Fruit fly (Drosophila melanogaster) whole organism, embryonic: ENCODE results near the gene CG13876.
A peak's percentile ranks its signal among the peaks of the same experiment; 100 is the strongest.

Experiments used
- B-H2 ChIP-seq: fragments of 200-800 bp; sonication (Bioruptor generic); optimal IDR thresholded peaks from 2 replicates; lab custom pipeline; 2018; ENCODE audit warnings: missing biosample characterization, mild to moderate bottlenecking, missing genetic modification characterization
- CG10147 ChIP-seq: fragments of 200-800 bp; sonication (Bioruptor generic); optimal IDR thresholded peaks from 2 replicates; lab custom pipeline; 2019; ENCODE audit warnings: missing biosample characterization, mild to moderate bottlenecking, missing genetic modification characterization, moderate library complexity
- CG10565 ChIP-seq: fragments of 200-800 bp; sonication (Bioruptor generic); optimal IDR thresholded peaks from 3 replicates; lab custom pipeline; 2016; ENCODE audit warnings: missing biosample characterization, mild to moderate bottlenecking, missing genetic modification characterization
- CG10979 ChIP-seq: fragments of 200-800 bp; sonication (Bioruptor generic); optimal IDR thresholded peaks from 2 replicates; lab custom pipeline; 2018; ENCODE audit warnings: missing biosample characterization, mild to moderate bottlenecking, missing genetic modification characterization, moderate library complexity
- CG11247 ChIP-seq: fragments of 200-800 bp; sonication (Bioruptor generic); IDR thresholded peaks from 2 replicates; pipeline ENCODE4 v1.3.6; 2022; ENCODE audit warnings: missing biosample characterization, missing genetic modification characterization
- CG11504 ChIP-seq: fragments of 200-800 bp; sonication (Bioruptor generic); optimal IDR thresholded peaks from 3 replicates; lab custom pipeline; 2019; ENCODE audit warnings: missing biosample characterization, mild to moderate bottlenecking, missing genetic modification characterization, moderate library complexity
- CG13287 ChIP-seq: fragments of 200-800 bp; sonication (Bioruptor generic); IDR thresholded peaks from 2 replicates; pipeline ENCODE4 v1.3.6; 2022; ENCODE audit warnings: missing biosample characterization, missing genetic modification characterization; ENCODE audit not compliant: partially characterized antibody
- CG13296 ChIP-seq: fragments of 200-800 bp; sonication (Bioruptor generic); optimal IDR thresholded peaks from 3 replicates; lab custom pipeline; 2018; ENCODE audit warnings: missing biosample characterization, mild to moderate bottlenecking, missing genetic modification characterization
- CG13894 ChIP-seq: fragments of 200-800 bp; sonication (Bioruptor generic); optimal IDR thresholded peaks from 3 replicates; lab custom pipeline; 2018; ENCODE audit warnings: missing biosample characterization, mild to moderate bottlenecking, missing genetic modification characterization, moderate library complexity
- CG14014 ChIP-seq: fragments of 200-800 bp; sonication (Bioruptor generic); IDR thresholded peaks from 2 replicates; pipeline ENCODE4 v1.3.6; 2022; ENCODE audit warnings: missing biosample characterization, missing genetic modification characterization
- CG17186 ChIP-seq: fragments of 200-800 bp; sonication (Bioruptor generic); optimal IDR thresholded peaks from 3 replicates; lab custom pipeline; 2017; ENCODE audit warnings: missing biosample characterization, missing genetic modification reagents, missing genetic modification characterization
- CG2120 ChIP-seq: fragments of 200-800 bp; sonication (Bioruptor generic); optimal IDR thresholded peaks from 3 replicates; lab custom pipeline; 2016; ENCODE audit warnings: missing biosample characterization, missing genetic modification characterization
- CG2678 ChIP-seq: fragments of 200-800 bp; sonication (Bioruptor generic); optimal IDR thresholded peaks from 3 replicates; lab custom pipeline; 2019; ENCODE audit warnings: missing biosample characterization, mild to moderate bottlenecking, missing genetic modification characterization, moderate library complexity
- CG3065 ChIP-seq: fragments of 200-800 bp; sonication (Bioruptor generic); optimal IDR thresholded peaks from 2 replicates; lab custom pipeline; 2016; ENCODE audit warnings: missing biosample characterization, missing genetic modification characterization
- CG3838 ChIP-seq: fragments of 200-800 bp; sonication (Bioruptor generic); optimal IDR thresholded peaks from 3 replicates; lab custom pipeline; 2016; ENCODE audit warnings: missing biosample characterization, missing genetic modification characterization
- CG4424 ChIP-seq: fragments of 200-800 bp; sonication (Bioruptor generic); optimal IDR thresholded peaks from 3 replicates; lab custom pipeline; 2016; ENCODE audit warnings: missing biosample characterization, missing genetic modification characterization
- CG5180 ChIP-seq: fragments of 200-800 bp; sonication (Bioruptor generic); optimal IDR thresholded peaks from 3 replicates; lab custom pipeline; 2017; ENCODE audit warnings: missing biosample characterization, missing genetic modification characterization, mild to moderate bottlenecking, moderate library complexity, missing genetic modification reagents
- CG7556 ChIP-seq: fragments of 200-800 bp; sonication (Bioruptor generic); optimal IDR thresholded peaks from 2 replicates; lab custom pipeline; 2017; ENCODE audit warnings: missing biosample characterization, mild to moderate bottlenecking, missing genetic modification characterization
- CG7987 ChIP-seq: fragments of 200-800 bp; sonication (Bioruptor generic); optimal IDR thresholded peaks from 2 replicates; lab custom pipeline; 2018; ENCODE audit warnings: missing biosample characterization, mild to moderate bottlenecking, missing genetic modification characterization, moderate library complexity
- CG8290 ChIP-seq, 3 experiments: fragments of 200-800 bp; sonication (Bioruptor generic); optimal IDR thresholded peaks; 2 replicates each; lab custom pipeline; 2016 to 2019; ENCODE audit warnings: missing biosample characterization in 3 of 3, missing genetic modification characterization in 3 of 3, mild to moderate bottlenecking in 2 of 3, moderate library complexity in 1 of 3
- CG9876 ChIP-seq: fragments of 200-800 bp; sonication (Bioruptor generic); optimal IDR thresholded peaks from 2 replicates; lab custom pipeline; 2016; ENCODE audit warnings: missing biosample characterization, missing genetic modification characterization
- CoRest ChIP-seq: fragments of 200-800 bp; sonication (Bioruptor generic); optimal IDR thresholded peaks from 3 replicates; lab custom pipeline; 2018; ENCODE audit warnings: missing biosample characterization, mild to moderate bottlenecking, missing genetic modification characterization, moderate library complexity
- Dbx ChIP-seq: fragments of 200-800 bp; sonication (Bioruptor generic); IDR thresholded peaks from 3 replicates; pipeline ENCODE4 v1.3.6; 2022; ENCODE audit warnings: missing biosample characterization, missing genetic modification characterization
- E2f1 ChIP-seq: fragments of 200-800 bp; sonication (Bioruptor generic); IDR thresholded peaks from 2 replicates; pipeline ENCODE4 v1.3.6; 2022; ENCODE audit warnings: missing biosample characterization, missing genetic modification characterization
- HmgZ ChIP-seq: fragments of 200-800 bp; sonication (Bioruptor generic); optimal IDR thresholded peaks from 2 replicates; lab custom pipeline; 2018; ENCODE audit warnings: missing biosample characterization, mild to moderate bottlenecking, missing genetic modification characterization
- Meics ChIP-seq: fragments of 200-800 bp; sonication (Bioruptor generic); optimal IDR thresholded peaks from 2 replicates; lab custom pipeline; 2017; ENCODE audit warnings: missing biosample characterization, mild to moderate bottlenecking, missing genetic modification characterization
- PHDP ChIP-seq: fragments of 200-800 bp; sonication (Bioruptor generic); optimal IDR thresholded peaks from 3 replicates; lab custom pipeline; 2018; ENCODE audit warnings: missing biosample characterization, mild to moderate bottlenecking, missing genetic modification characterization, moderate library complexity
- Sry-β ChIP-seq: fragments of 200-800 bp; sonication (Bioruptor generic); optimal IDR thresholded peaks from 2 replicates; lab custom pipeline; 2018; ENCODE audit warnings: missing biosample characterization, mild to moderate bottlenecking, missing genetic modification characterization, moderate library complexity
- Sry-δ ChIP-seq: fragments of 200-800 bp; sonication (Bioruptor generic); optimal IDR thresholded peaks from 2 replicates; lab custom pipeline; 2016; ENCODE audit warnings: missing biosample characterization, missing genetic modification characterization
- ab ChIP-seq: fragments of 200-800 bp; sonication (Bioruptor generic); optimal IDR thresholded peaks from 2 replicates; lab custom pipeline; 2016; ENCODE audit warnings: missing biosample characterization, missing genetic modification characterization
- abd-A ChIP-seq: fragments of 200-800 bp; sonication (Bioruptor generic); optimal IDR thresholded peaks from 3 replicates; lab custom pipeline; 2019; ENCODE audit warnings: missing biosample characterization, mild to moderate bottlenecking, missing genetic modification characterization, moderate library complexity
- ash1 ChIP-seq: fragments of 200-800 bp; sonication (Bioruptor generic); optimal IDR thresholded peaks from 2 replicates; lab custom pipeline; 2018; ENCODE audit warnings: missing biosample characterization, mild to moderate bottlenecking, missing genetic modification characterization
- bigmax ChIP-seq: fragments of 200-800 bp; sonication (Bioruptor generic); optimal IDR thresholded peaks from 2 replicates; lab custom pipeline; 2018; ENCODE audit warnings: missing biosample characterization, mild to moderate bottlenecking, missing genetic modification characterization
- br ChIP-seq: fragments of >200 bp; optimal IDR thresholded peaks from 2 replicates; lab custom pipeline; 2017
- chm ChIP-seq: fragments of 200-800 bp; sonication (Bioruptor generic); IDR thresholded peaks from 2 replicates; pipeline ENCODE4 v1.3.6; 2022; ENCODE audit warnings: missing biosample characterization, missing genetic modification characterization
- ci ChIP-seq: fragments of 200-800 bp; sonication (Bioruptor generic); IDR thresholded peaks from 3 replicates; pipeline ENCODE4 v1.3.6; 2022; ENCODE audit warnings: missing biosample characterization, missing genetic modification characterization
- crp ChIP-seq, 2 experiments: fragments of 200-800 bp; sonication (Bioruptor generic); optimal IDR thresholded peaks; 2 replicates in 1 of 2; 3 replicates in 1 of 2; lab custom pipeline; 2017; ENCODE audit warnings: missing biosample characterization in 2 of 2, missing genetic modification characterization in 2 of 2, mild to moderate bottlenecking in 1 of 2, moderate library complexity in 1 of 2
- exex ChIP-seq: fragments of 200-800 bp; sonication (Bioruptor generic); optimal IDR thresholded peaks from 4 replicates; lab custom pipeline; 2018; ENCODE audit warnings: missing biosample characterization, mild to moderate bottlenecking, missing genetic modification characterization, moderate library complexity
- grn ChIP-seq: fragments of 200-800 bp; sonication (Bioruptor generic); optimal IDR thresholded peaks from 3 replicates; lab custom pipeline; 2017; ENCODE audit warnings: missing biosample characterization, missing genetic modification characterization
- gsb ChIP-seq: fragments of 200-800 bp; sonication (Bioruptor generic); IDR thresholded peaks from 2 replicates; pipeline ENCODE4 v1.3.6; 2022; ENCODE audit warnings: missing biosample characterization, missing genetic modification characterization
- h ChIP-seq: fragments of >200 bp; optimal IDR thresholded peaks from 2 replicates; lab custom pipeline; 2017
- hkb ChIP-seq, 2 experiments: fragments of 200-800 bp in 1 of 2; fragments of >200 bp in 1 of 2; sonication (Bioruptor generic) in 1 of 2; IDR thresholded peaks in 1 of 2; optimal IDR thresholded peaks in 1 of 2; 2 replicates each; pipeline versions ENCODE4 v1.3.6 to Lab custom; 2017 to 2022; ENCODE audit warnings: missing biosample characterization in 1 of 2, missing genetic modification characterization in 1 of 2
- ind ChIP-seq: fragments of 200-800 bp; sonication (Bioruptor generic); optimal IDR thresholded peaks from 3 replicates; lab custom pipeline; 2016; ENCODE audit warnings: missing biosample characterization, missing genetic modification characterization
- inv ChIP-seq: fragments of 200-800 bp; sonication (Bioruptor generic); IDR thresholded peaks from 2 replicates; pipeline ENCODE4 v1.3.6; 2022; ENCODE audit warnings: missing biosample characterization, missing genetic modification characterization; ENCODE audit not compliant: partially characterized antibody
- lmd ChIP-seq: fragments of 200-800 bp; sonication (Bioruptor generic); IDR thresholded peaks from 2 replicates; pipeline ENCODE4 v1.3.6; 2022; ENCODE audit warnings: missing biosample characterization, missing genetic modification characterization
- mirr ChIP-seq: fragments of 200-800 bp; sonication (Bioruptor generic); optimal IDR thresholded peaks from 3 replicates; lab custom pipeline; 2018; ENCODE audit warnings: missing biosample characterization, mild to moderate bottlenecking, missing genetic modification characterization
- sd ChIP-seq: fragments of 200-800 bp; sonication (Bioruptor generic); optimal IDR thresholded peaks from 3 replicates; lab custom pipeline; 2018; ENCODE audit warnings: missing biosample characterization, mild to moderate bottlenecking, missing genetic modification characterization, moderate library complexity
- sens-2 ChIP-seq: fragments of 200-800 bp; sonication (Bioruptor generic); IDR thresholded peaks from 2 replicates; pipeline ENCODE4 v1.3.6; 2022; ENCODE audit warnings: missing biosample characterization, missing genetic modification characterization
- sima ChIP-seq: fragments of 200-800 bp; sonication (Bioruptor generic); optimal IDR thresholded peaks from 2 replicates; lab custom pipeline; 2016; ENCODE audit warnings: missing biosample characterization, missing genetic modification characterization

Gene CG13876

dm6 chr3L:160446-161094 lies 45.4 kb upstream of the CG13876 start:
- TF ChIP-seq exex (tag; lab: Kevin White, UChicago) (peak; percentile 27), CG5180 (peak; percentile 84), HmgZ (tag; lab: Kevin White, UChicago) (peak; percentile 52), ci (GFP tag; lab: Robert Waterston, UW) (peak; percentile 70), ind (GFP tag; lab: Kevin White, UChicago) (no peak), bigmax (GFP tag; lab: Kevin White, UChicago) (peak; percentile 51), CG10147 (GFP tag; lab: Kevin White, UChicago) (peak; percentile 14), Dbx (peak; percentile 59; the same call in 2 of the 3 replicates), abd-A (tag; lab: Kevin White, UChicago) (peak; percentile 70), CG13894 (tag; lab: Kevin White, UChicago) (peak; percentile 79), CG11504 (tag; lab: Kevin White, UChicago) (peak; percentile 34), CG13296 (GFP tag; lab: Kevin White, UChicago) (peak; percentile 55), B-H2 (GFP tag; lab: Kevin White, UChicago) (peak; percentile 38), crp (GFP tag; optimal IDR thresholded peaks at IDR 0.05; lab: Kevin White, UChicago) (no peak), CG9876 (GFP tag; lab: Kevin White, UChicago) (no peak), CG11247 (GFP tag; lab: Robert Waterston, UW) (no peak), CG2120 (no peak), chm (GFP tag; lab: Robert Waterston, UW) (peak; percentile 67), mirr (GFP tag; lab: Kevin White, UChicago) (peak; percentile 72), gsb (GFP tag; lab: Robert Waterston, UW) (no peak), grn (no peak), CG4424 (no peak), CG7987 (GFP tag; lab: Kevin White, UChicago) (peak; percentile 14), CG3065 (no peak), ash1 (peak; percentile 55), Sry-β (GFP tag; lab: Kevin White, UChicago) (no peak), sens-2 (GFP tag; lab: Robert Waterston, UW) (no peak), CG2678 (tag; lab: Kevin White, UChicago) (peak; percentile 40), CG10979 (tag; lab: Kevin White, UChicago) (no peak), br (no peak), CoRest (tag; lab: Kevin White, UChicago) (no peak), CG7556 (GFP tag; lab: Kevin White, UChicago) (no peak), sd (tag; lab: Kevin White, UChicago) (peak; percentile 5), PHDP (peak; percentile 30), E2f1 (no peak), CG8290 (GFP tag; optimal IDR thresholded peaks at IDR 0.05; lab: Kevin White, UChicago) (no peak), CG8290 (tag; optimal IDR thresholded peaks at IDR 0.05; lab: Kevin White, UChicago) (peak in 1 of 2 experiments; percentile 73), CG3838 (no peak), h (lab: Kevin White, UChicago) (no peak), lmd (GFP tag; lab: Robert Waterston, UW) (no peak), ab (no peak), hkb (optimal IDR thresholded peaks at IDR 0.05; lab: Kevin White, UChicago) (no peak), hkb (GFP tag; IDR thresholded peaks at IDR 0.05; lab: Robert Waterston, UW) (peak; percentile 40; the same call in 1 of the 2 replicates), Meics (GFP tag; lab: Kevin White, UChicago) (peak; percentile 8), sima (no peak), CG17186 (GFP tag; lab: Kevin White, UChicago) (no peak), CG14014 (GFP tag; lab: Robert Waterston, UW) (no peak; the same call in 1 of the 2 replicates), CG13287 (GFP tag; lab: Robert Waterston, UW) (peak; percentile 44; the same call in 1 of the 2 replicates), inv (GFP tag; lab: Robert Waterston, UW) (no peak), CG10565 (GFP tag; lab: Kevin White, UChicago) (no peak), Sry-δ (GFP tag; lab: Kevin White, UChicago) (no peak)
